Fruit fly (Drosophila melanogaster): ENCODE results near the gene fz.

DNA sequence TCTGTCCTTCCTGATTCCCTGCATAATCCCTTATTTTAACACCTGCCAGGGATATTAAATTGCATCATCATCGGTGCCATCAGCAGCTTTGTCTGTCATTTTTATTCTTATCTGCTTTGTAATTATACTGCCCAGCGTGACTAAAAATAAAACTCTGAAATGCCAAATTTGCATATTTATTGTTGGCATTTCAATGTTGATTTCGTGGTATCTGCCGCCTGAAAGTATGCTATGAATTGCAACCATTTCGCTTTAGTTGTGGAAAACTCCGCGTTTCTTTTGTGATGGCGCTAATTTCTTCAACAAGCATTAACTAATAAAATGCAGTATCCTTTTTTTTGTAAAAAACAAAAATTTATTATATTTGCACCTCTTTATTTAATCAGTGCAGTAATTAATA, 38.3 kb upstream of the fz start, which contains the start of gene CG34244:
- TF ChIP-seq CG11617 (GFP tag; optimal IDR thresholded peaks at IDR 0.05) (no peak), kay (GFP tag; ENCODE audit: borderline replicate concordance) (no peak), ovo (GFP tag; optimal IDR thresholded peaks at IDR 0.05) (no peak), cic (GFP tag; optimal IDR thresholded peaks at IDR 0.05) (no peak), pad (GFP tag; optimal IDR thresholded peaks at IDR 0.05) (no peak), CG12768 (GFP tag; optimal IDR thresholded peaks at IDR 0.05) (no peak), CG7045 (GFP tag; optimal IDR thresholded peaks at IDR 0.05) (no peak), toe (GFP tag; optimal IDR thresholded peaks at IDR 0.05) (no peak), CG5204 (GFP tag; optimal IDR thresholded peaks at IDR 0.05) (no peak), CG33017 (tag; optimal IDR thresholded peaks at IDR 0.05) (no peak)

All from whole organism, adult.